Worm (Caenorhabditis elegans): Measurements from ENCODE around the gene chil-7.

The chil-7 gene

ce11 chrII:9871061-9871460, at the start of gene chil-7:
Gene chil-7, minus strand, starts transcription at chrII:9871172.
- no peak for TF ChIP-seq unc-62 (GFP tag; optimal IDR thresholded peaks at IDR 0.05)

DNA sequence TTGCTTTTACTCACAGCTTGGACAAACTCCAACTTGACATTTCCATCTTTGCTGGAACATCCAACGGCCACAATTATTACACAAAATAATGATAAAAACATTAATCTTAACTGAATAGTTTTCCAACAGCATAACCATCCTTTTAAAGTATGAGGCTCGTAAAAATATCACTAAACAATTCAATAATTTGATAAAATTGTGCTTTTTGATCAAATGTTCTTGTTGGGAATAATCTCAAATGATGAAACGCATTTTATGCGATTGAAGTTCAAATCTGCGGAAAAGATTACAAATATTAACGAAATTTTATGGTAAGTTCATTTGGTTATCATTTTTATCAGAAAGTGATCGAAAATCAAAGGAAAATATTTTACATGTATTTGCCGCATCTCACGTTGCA, 49.5 kb upstream of the chil-7 start, which contains the start of gene pho-10:
TSS of gene pho-10 (minus strand) at position 101 of the 400 bp plus-strand sequence.
- no peak for TF ChIP-seq unc-62 (GFP tag; optimal IDR thresholded peaks at IDR 0.05)

- TF ChIP-seq unc-62 (GFP tag; optimal IDR thresholded peaks at IDR 0.05): no peak
Observed at ce11 chrII:9917904-9918303, 46.9 kb upstream of the chil-7 start, which contains the start of gene C05C10.8. Gene C05C10.8, minus strand, starts transcription at chrII:9918004.

ce11 chrII:9916177-9916576, 45.2 kb upstream of the chil-7 start, which contains the start of gene F26C11.4:
Gene F26C11.4, minus strand, starts transcription at chrII:9916277.
- TF ChIP-seq unc-62 (GFP tag; optimal IDR thresholded peaks at IDR 0.05): no peak

DNA sequence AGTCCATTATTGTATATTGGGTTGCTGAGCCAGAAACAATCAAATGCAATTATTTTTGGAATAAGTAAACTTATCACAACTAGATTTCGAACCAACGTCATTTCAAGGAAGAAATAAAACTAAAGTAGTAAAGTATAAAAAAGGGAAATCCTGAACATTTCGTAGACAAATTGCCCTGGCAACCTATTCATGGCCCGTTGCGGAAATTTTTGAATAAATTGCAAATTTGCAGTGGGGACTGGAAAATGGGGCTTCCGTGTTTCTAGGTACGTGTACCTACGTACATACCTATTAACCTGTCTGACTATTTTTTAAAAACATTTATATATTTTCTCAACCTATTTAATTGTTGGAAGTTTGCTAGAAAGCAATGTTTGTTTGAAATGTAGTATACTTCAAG, 44.0 kb upstream of the chil-7 start, which contains the start of gene F26C11.3:
TSS of gene F26C11.3 (minus strand) at position 101 of the 400 bp plus-strand sequence.
- no peak for TF ChIP-seq unc-62 (GFP tag; optimal IDR thresholded peaks at IDR 0.05)

DNA sequence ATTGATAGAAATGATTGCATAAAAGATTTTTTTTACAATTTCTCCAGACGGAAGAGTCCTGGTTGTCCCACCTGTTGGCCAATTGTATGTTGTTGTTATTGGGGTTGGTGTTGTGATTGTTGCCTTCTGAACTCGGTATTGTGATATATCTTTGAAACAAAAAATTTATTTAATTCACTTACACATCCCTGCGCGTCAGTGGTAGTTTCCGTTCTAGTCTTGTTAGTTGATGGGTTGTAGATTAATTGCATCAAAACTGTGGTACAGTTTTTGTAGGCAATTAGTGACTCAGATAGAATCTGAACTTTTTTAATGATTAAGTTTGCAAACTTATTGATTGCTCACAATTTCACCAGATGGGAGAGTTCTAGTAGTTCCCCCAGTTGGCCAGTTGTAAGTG, 33.5 kb upstream of the chil-7 start:
- no peak for TF ChIP-seq unc-62 (GFP tag; optimal IDR thresholded peaks at IDR 0.05)

ce11 chrII:9900276-9900675, 29.3 kb upstream of the chil-7 start, which contains the start of gene unc-4:
Gene unc-4, minus strand, starts transcription at chrII:9900376.
- no peak for TF ChIP-seq unc-62 (GFP tag; optimal IDR thresholded peaks at IDR 0.05)

DNA sequence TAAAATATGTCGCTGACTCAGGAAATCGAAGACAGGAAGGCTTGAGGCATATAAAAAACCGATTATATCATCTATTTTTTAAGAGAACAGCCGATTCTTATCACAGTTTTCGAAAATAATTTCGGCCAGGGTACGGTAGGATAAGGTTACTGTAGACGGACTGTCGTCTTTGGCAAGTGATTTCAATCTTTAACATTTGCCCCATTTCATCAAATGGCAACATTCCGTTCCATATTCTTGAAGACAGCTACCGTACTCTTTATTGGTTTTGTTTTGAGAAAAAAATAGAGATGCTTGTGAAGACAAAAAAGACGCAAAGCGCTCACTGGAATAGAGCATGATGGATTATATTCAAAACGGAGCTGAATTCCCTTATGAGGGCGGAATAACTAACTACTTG, 27.8 kb upstream of the chil-7 start:
- TF ChIP-seq unc-62 (GFP tag; optimal IDR thresholded peaks at IDR 0.05): no peak

DNA sequence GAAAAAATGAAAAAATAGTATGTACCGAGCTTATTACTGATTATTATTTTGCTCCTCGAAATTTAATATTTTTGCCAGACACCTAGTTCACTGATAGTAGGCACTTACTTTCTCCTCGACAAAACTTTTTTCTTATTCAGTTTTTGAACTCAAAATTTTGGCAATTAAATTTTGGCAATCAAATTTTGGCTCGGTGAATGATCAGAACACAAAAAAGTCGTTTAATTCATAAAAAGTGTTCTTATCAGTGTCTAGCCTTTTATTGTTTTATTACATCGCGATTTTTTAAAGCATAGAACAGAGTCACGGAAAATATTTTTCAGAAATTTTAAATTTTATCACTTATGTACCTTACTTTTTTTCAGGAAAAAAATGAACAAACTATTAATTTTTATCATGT, 24.2 kb upstream of the chil-7 start:
- no peak for TF ChIP-seq unc-62 (GFP tag; optimal IDR thresholded peaks at IDR 0.05)

DNA sequence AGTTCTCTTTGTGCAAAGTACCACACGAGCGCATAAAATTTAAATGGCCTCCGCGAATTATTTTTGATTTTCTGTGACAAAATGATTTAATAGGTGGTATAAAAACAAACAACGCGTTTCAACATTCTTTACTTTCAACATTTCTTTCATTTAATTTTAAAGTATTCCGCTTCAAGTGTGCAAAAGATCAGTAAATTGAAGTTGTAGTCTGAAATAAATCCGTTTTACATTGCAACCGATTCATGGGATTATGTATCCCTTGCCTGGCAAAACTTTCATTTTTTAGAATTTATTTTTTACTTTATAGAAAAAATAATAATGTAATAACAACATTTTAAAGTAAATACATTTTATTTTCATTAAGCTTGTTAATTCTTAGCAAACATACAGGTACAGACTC, 23.5 kb upstream of the chil-7 start, which contains the start of gene F26C11.1:
TSS of gene F26C11.1 (plus strand) at position 301 of the 400 bp plus-strand sequence.
- TF ChIP-seq unc-62 (GFP tag; optimal IDR thresholded peaks at IDR 0.05): no peak

- TF ChIP-seq unc-62 (GFP tag; optimal IDR thresholded peaks at IDR 0.05): no peak
Observed at ce11 chrII:9892409-9892808, 21.4 kb upstream of the chil-7 start, which contains the start of gene C08H9.16. Gene C08H9.16, plus strand, starts transcription at chrII:9892778.

ce11 chrII:9891823-9892222, 20.9 kb upstream of the chil-7 start:
- no peak for TF ChIP-seq unc-62 (GFP tag; optimal IDR thresholded peaks at IDR 0.05)

ce11 chrII:9891031-9891689, 20.2 kb upstream of the chil-7 start, which contains the start of gene vgln-1:
Gene vgln-1, minus strand, starts transcription at chrII:9891081.
- TF ChIP-seq unc-62 (GFP tag; optimal IDR thresholded peaks at IDR 0.05): no peak

- TF ChIP-seq unc-62 (GFP tag; optimal IDR thresholded peaks at IDR 0.05): no peak
Observed at ce11 chrII:9888549-9888948, 17.6 kb upstream of the chil-7 start.

DNA sequence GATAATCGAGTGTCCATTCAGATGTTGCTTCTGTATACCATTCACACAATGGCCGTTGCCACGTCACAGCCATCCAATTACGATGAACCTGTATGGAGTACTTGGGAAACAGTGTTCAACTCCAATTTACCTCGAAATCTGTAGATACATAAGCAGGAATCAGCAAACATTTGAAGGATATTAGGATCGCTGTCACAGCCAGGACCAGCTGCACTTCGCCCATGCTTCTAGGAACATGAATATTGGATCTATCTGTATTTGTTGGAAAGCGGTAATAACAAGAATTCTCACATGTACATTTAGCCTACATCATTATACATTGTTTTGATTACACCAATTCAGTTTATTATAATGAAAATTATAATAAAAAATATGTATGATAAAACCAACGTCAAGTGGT, 15.2 kb upstream of the chil-7 start, which contains the start of gene algn-8:
TSS of gene algn-8 (minus strand) at position 227 of the 400 bp plus-strand sequence.
- no peak for TF ChIP-seq unc-62 (GFP tag; optimal IDR thresholded peaks at IDR 0.05)

- no peak for TF ChIP-seq unc-62 (GFP tag; optimal IDR thresholded peaks at IDR 0.05)
Observed at ce11 chrII:9880826-9881225, 9.9 kb upstream of the chil-7 start, which contains the start of gene C08H9.15. Gene C08H9.15, plus strand, starts transcription at chrII:9881193.

- TF ChIP-seq unc-62 (GFP tag; optimal IDR thresholded peaks at IDR 0.05): no peak
Observed at ce11 chrII:9879815-9880214, 8.8 kb upstream of the chil-7 start.
